Worm (Caenorhabditis elegans) whole organism, early embryonic: ENCODE data around the gene K10C2.8.

Source experiments
- B0310.2 ChIP-seq: sonication (generic microtip); optimal IDR thresholded peaks from 2 replicates; lab custom pipeline; 2016; ENCODE audit warnings: mild to moderate bottlenecking, missing genetic modification characterization, missing compliant biosample characterization
- F13C5.2 ChIP-seq: sonication (generic microtip); optimal IDR thresholded peaks from 2 replicates; lab custom pipeline; 2017; ENCODE audit warnings: mild to moderate bottlenecking, missing genetic modification characterization, inconsistent platforms, missing compliant biosample characterization
- aly-1 ChIP-seq: sonication (generic microtip); optimal IDR thresholded peaks from 2 replicates; lab custom pipeline; 2016; ENCODE audit warnings: missing genetic modification characterization, missing compliant biosample characterization
- ama-1 ChIP-seq: fragments of 150-350 bp; optimal IDR thresholded peaks from 2 replicates; lab custom pipeline; 2014
- ceh-13 ChIP-seq: fragments of 200-800 bp; sonication (Bioruptor generic); optimal IDR thresholded peaks from 2 replicates; lab custom pipeline; 2018; ENCODE audit warnings: mild to moderate bottlenecking, missing genetic modification characterization, missing compliant biosample characterization
- ceh-36 ChIP-seq: sonication (generic microtip); optimal IDR thresholded peaks from 2 replicates; lab custom pipeline; 2016; ENCODE audit warnings: missing genetic modification characterization, inconsistent platforms, missing compliant biosample characterization
- ets-7 ChIP-seq: sonication (generic microtip); optimal IDR thresholded peaks from 2 replicates; lab custom pipeline; 2016; ENCODE audit warnings: missing genotype, missing genetic modification characterization, missing compliant biosample characterization
- flt-1 ChIP-seq: fragments of 200-800 bp; sonication (Bioruptor generic); IDR thresholded peaks from 2 replicates; pipeline ENCODE4 v1.3.6; 2022; ENCODE audit warnings: missing genetic modification characterization, missing compliant biosample characterization
- hmbx-1 ChIP-seq: sonication (generic microtip); optimal IDR thresholded peaks from 2 replicates; lab custom pipeline; 2016; ENCODE audit warnings: mild to moderate bottlenecking, missing genetic modification characterization, missing compliant biosample characterization
- hmg-4 ChIP-seq: fragments of 200-800 bp; sonication (Bioruptor generic); optimal IDR thresholded peaks from 2 replicates; lab custom pipeline; 2018; ENCODE audit warnings: mild to moderate bottlenecking, missing genetic modification characterization, missing compliant biosample characterization
- hnd-1 ChIP-seq: sonication (generic microtip); optimal IDR thresholded peaks from 2 replicates; lab custom pipeline; 2016; ENCODE audit warnings: missing genetic modification characterization, missing compliant biosample characterization
- pes-1 ChIP-seq: fragments of 200-800 bp; sonication (Bioruptor generic); IDR thresholded peaks from 2 replicates; pipeline ENCODE4 v1.3.6; 2022; ENCODE audit warnings: missing genetic modification reagents, missing genetic modification characterization, missing compliant biosample characterization
- scrt-1 ChIP-seq: fragments of 200-800 bp; sonication (Bioruptor generic); IDR thresholded peaks from 2 replicates; pipeline ENCODE4 v1.3.6; 2022; ENCODE audit warnings: missing genetic modification characterization, missing compliant biosample characterization
- sea-1 ChIP-seq: fragments of 200-800 bp; sonication (Bioruptor generic); conservative IDR thresholded peaks from 2 replicates; pipeline ENCODE4 v1.3.6; 2022; ENCODE audit warnings: missing genetic modification characterization, missing compliant biosample characterization
- tbx-11 ChIP-seq: fragments of 200-800 bp; sonication (Bioruptor generic); IDR thresholded peaks from 2 replicates; pipeline ENCODE4 v1.3.6; 2022; ENCODE audit warnings: missing genetic modification characterization, missing compliant biosample characterization
- tbx-37 ChIP-seq: fragments of 200-800 bp; sonication (Bioruptor generic); conservative IDR thresholded peaks from 2 replicates; pipeline ENCODE4 v1.3.6; 2022; ENCODE audit warnings: missing genetic modification reagents, missing genetic modification characterization, missing compliant biosample characterization
- tra-4 ChIP-seq: sonication (generic microtip); optimal IDR thresholded peaks from 2 replicates; lab custom pipeline; 2017; ENCODE audit warnings: missing genetic modification characterization, missing compliant biosample characterization

K10C2.8 gene

DNA sequence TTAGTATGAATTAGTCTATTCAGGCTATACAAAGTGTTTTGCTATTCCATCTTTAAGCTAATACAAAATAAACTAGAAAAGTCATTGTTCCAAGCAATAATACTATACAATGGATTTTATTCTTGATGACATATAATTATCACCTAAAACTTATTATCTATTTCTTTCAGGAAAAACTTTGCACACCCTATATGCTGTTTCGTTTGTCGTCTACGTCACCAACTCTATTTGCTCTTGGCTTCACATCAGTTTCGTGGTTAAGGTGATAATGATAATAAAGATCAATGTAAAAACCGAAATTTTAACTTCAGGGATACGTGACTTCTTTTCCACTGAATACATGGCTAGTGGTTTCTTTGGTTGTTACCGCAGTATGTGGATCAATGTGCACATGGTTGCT is 25.0 kb upstream of the K10C2.8 start:
- TF ChIP-seq ceh-13 (GFP tag; lab: Kevin White, UChicago) = no peak
- TF ChIP-seq B0310.2 (tag; lab: Kevin White, UChicago) = no peak

- TF ChIP-seq ets-7 (tag; lab: Kevin White, UChicago) (no peak), pes-1 (GFP tag; lab: Robert Waterston, UW) (no peak), hmbx-1 (no peak), aly-1 (tag; lab: Kevin White, UChicago) (no peak), scrt-1 (GFP tag; lab: Robert Waterston, UW) (no peak), ceh-13 (GFP tag; lab: Kevin White, UChicago) (no peak), flt-1 (GFP tag; lab: Robert Waterston, UW) (no peak), sea-1 (GFP tag; lab: Robert Waterston, UW) (no peak), tbx-37 (GFP tag; lab: Robert Waterston, UW) (no peak), tra-4 (tag; lab: Kevin White, UChicago) (no peak)
Observed at ce11 chrX:6461729-6462128, 24.3 kb upstream of the K10C2.8 start, which contains the start of gene K04E7.1. Gene K04E7.1, plus strand, starts transcription at chrX:6462029.

- TF ChIP-seq scrt-1 (GFP tag; lab: Robert Waterston, UW) (no peak), flt-1 (GFP tag; lab: Robert Waterston, UW) (no peak), tbx-37 (GFP tag; lab: Robert Waterston, UW) (no peak), hmg-4 (GFP tag; lab: Kevin White, UChicago) (no peak), sea-1 (GFP tag; lab: Robert Waterston, UW) (no peak)
Observed at ce11 chrX:6460123-6460522, 22.7 kb upstream of the K10C2.8 start.

DNA sequence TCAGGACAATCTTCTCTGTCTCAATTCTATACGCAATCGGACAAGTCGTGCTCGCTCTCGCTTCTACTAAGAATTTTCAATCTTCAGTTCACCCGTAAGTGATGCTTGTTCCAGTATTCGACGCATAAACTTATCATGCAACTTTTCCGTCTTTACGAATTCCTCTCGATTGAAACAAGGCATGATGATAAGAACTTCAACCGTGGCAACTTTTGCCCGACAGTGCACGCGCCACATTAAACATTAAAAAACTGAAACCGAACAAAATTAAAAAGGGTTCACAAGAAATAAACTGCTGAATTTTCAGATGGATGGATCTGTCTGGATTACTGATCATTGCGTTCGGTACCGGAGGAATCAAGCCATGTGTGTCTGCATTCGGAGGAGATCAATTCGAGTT is 21.0 kb upstream of the K10C2.8 start:
- no peak for TF ChIP-seq tbx-11 (GFP tag; lab: Robert Waterston, UW)
- no peak for TF ChIP-seq aly-1 (tag; lab: Kevin White, UChicago)
- TF ChIP-seq flt-1 (GFP tag; lab: Robert Waterston, UW) = no peak
- TF ChIP-seq B0310.2 (tag; lab: Kevin White, UChicago) = no peak
- no peak for TF ChIP-seq ama-1
- TF ChIP-seq ceh-13 (GFP tag; lab: Kevin White, UChicago) = no peak
- no peak for TF ChIP-seq hnd-1 (tag; lab: Kevin White, UChicago)
- TF ChIP-seq ceh-36 = no peak

DNA sequence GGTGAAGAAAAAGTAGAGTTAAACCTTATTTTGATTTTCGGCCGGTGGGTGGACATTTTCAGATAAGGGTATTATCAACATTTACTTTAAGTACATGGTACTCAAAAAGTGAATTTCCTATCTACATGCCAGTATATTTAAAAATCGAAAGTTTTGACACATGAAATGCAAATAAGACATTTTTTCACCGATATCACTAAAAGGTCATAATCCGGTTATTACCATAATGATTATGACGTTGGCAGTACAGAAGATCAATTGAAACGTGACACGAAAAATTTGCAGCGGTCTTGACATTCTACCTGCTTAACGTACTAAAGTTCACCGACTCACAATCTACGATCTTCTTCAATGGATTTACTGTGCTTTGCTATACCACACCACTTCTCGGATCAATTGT is 20.6 kb upstream of the K10C2.8 start:
- TF ChIP-seq aly-1 (tag; lab: Kevin White, UChicago) (no peak), hmg-4 (GFP tag; lab: Kevin White, UChicago) (no peak), tbx-11 (GFP tag; lab: Robert Waterston, UW) (no peak), sea-1 (GFP tag; lab: Robert Waterston, UW) (no peak), ceh-36 (no peak), scrt-1 (GFP tag; lab: Robert Waterston, UW) (no peak), hnd-1 (tag; lab: Kevin White, UChicago) (no peak), ama-1 (no peak), ceh-13 (GFP tag; lab: Kevin White, UChicago) (no peak), tra-4 (tag; lab: Kevin White, UChicago) (no peak), ets-7 (tag; lab: Kevin White, UChicago) (no peak), pes-1 (GFP tag; lab: Robert Waterston, UW) (no peak), flt-1 (GFP tag; lab: Robert Waterston, UW) (no peak), tbx-37 (GFP tag; lab: Robert Waterston, UW) (no peak), F13C5.2 (tag; lab: Kevin White, UChicago) (no peak), hmbx-1 (no peak), B0310.2 (tag; lab: Kevin White, UChicago) (no peak)

DNA sequence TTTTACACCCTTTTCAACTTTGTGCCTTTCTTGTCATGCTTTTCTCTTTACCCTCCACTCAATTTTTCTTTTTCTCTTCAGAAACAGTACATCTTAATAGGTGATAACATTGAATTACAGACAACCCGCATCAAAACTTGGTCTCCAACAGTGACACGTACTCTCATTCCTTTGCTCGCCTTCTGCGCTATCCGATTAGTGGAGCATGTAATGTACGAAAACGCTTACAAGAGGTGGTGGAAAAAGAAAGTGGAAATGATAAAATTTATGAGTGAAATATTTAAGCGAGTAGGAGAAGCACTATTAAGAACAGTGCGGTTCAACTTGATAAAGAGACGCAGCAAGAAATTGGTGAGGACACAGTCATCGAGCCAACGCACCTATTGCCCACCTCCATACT is 19.1 kb upstream of the K10C2.8 start, which contains the start of gene pept-1:
TSS of gene pept-1 (plus strand) at position 306 of the 400 bp plus-strand sequence.
- TF ChIP-seq aly-1 (tag; lab: Kevin White, UChicago) (no peak), pes-1 (GFP tag; lab: Robert Waterston, UW) (no peak), flt-1 (GFP tag; lab: Robert Waterston, UW) (no peak), ama-1 (no peak), ets-7 (tag; lab: Kevin White, UChicago) (no peak), hnd-1 (tag; lab: Kevin White, UChicago) (no peak), tra-4 (tag; lab: Kevin White, UChicago) (no peak), F13C5.2 (tag; lab: Kevin White, UChicago) (no peak), hmg-4 (GFP tag; lab: Kevin White, UChicago) (no peak), sea-1 (GFP tag; lab: Robert Waterston, UW) (no peak), tbx-11 (GFP tag; lab: Robert Waterston, UW) (no peak), B0310.2 (tag; lab: Kevin White, UChicago) (no peak), ceh-36 (no peak), ceh-13 (GFP tag; lab: Kevin White, UChicago) (no peak), hmbx-1 (no peak), tbx-37 (GFP tag; lab: Robert Waterston, UW) (no peak)

ce11 chrX:6455157-6455556 is 17.7 kb upstream of the K10C2.8 start, which contains the start of gene nas-33:
Gene nas-33, minus strand, starts transcription at chrX:6455257.
- TF ChIP-seq tra-4 (tag; lab: Kevin White, UChicago) (no peak), pes-1 (GFP tag; lab: Robert Waterston, UW) (no peak), flt-1 (GFP tag; lab: Robert Waterston, UW) (no peak), aly-1 (tag; lab: Kevin White, UChicago) (no peak), ceh-36 (no peak), B0310.2 (tag; lab: Kevin White, UChicago) (no peak), tbx-37 (GFP tag; lab: Robert Waterston, UW) (no peak), ets-7 (tag; lab: Kevin White, UChicago) (no peak), hmbx-1 (no peak), hnd-1 (tag; lab: Kevin White, UChicago) (no peak), sea-1 (GFP tag; lab: Robert Waterston, UW) (no peak), scrt-1 (GFP tag; lab: Robert Waterston, UW) (no peak), ceh-13 (GFP tag; lab: Kevin White, UChicago) (no peak), F13C5.2 (tag; lab: Kevin White, UChicago) (no peak), ama-1 (no peak), tbx-11 (GFP tag; lab: Robert Waterston, UW) (no peak), hmg-4 (GFP tag; lab: Kevin White, UChicago) (no peak)
